Fruit fly (Drosophila melanogaster) Kc167 (cell line): ENCODE measurements around the gene Gp93.

Source experiments
- h ChIP-seq: fragments of >200 bp; optimal IDR thresholded peaks from 3 replicates; lab custom pipeline; 2018; ENCODE audit warnings: missing external identifiers
- psq ChIP-seq: fragments of >200 bp; optimal IDR thresholded peaks from 2 replicates; lab custom pipeline; 2017; ENCODE audit warnings: missing external identifiers

dm6 chr3R:27926738-27927215 is 21.7 kb upstream of the Gp93 start:
- TF ChIP-seq psq (lab: Kevin White, UChicago) (no peak), h (lab: Kevin White, UChicago) (no peak)
